Fruit fly (Drosophila melanogaster) whole organism, adult: ENCODE data around the gene CG9471.

Experiments used
- CG11617 ChIP-seq: fragments of 200-800 bp; sonication (Bioruptor generic); optimal IDR thresholded peaks from 2 replicates; lab custom pipeline; 2017; ENCODE audit warnings: mild to moderate bottlenecking, missing biosample characterization, missing genetic modification reagents, missing genetic modification characterization
- CG12768 ChIP-seq: fragments of 200-800 bp; sonication (Bioruptor generic); optimal IDR thresholded peaks from 2 replicates; lab custom pipeline; 2017; ENCODE audit warnings: missing biosample characterization, missing genetic modification characterization, mild to moderate bottlenecking, moderate library complexity, missing genetic modification reagents
- CG14711 ChIP-seq: fragments of 200-800 bp; sonication (Bioruptor generic); optimal IDR thresholded peaks from 2 replicates; lab custom pipeline; 2018; ENCODE audit warnings: missing biosample characterization, mild to moderate bottlenecking, missing genetic modification characterization, moderate library complexity
- CG1620 ChIP-seq: fragments of 200-800 bp; sonication (Bioruptor generic); optimal IDR thresholded peaks from 2 replicates; lab custom pipeline; 2016; ENCODE audit warnings: missing biosample characterization, missing genetic modification characterization
- CG33017 ChIP-seq: fragments of 200-800 bp; sonication (Bioruptor generic); optimal IDR thresholded peaks from 2 replicates; lab custom pipeline; 2018; ENCODE audit warnings: missing biosample characterization, mild to moderate bottlenecking, missing genetic modification characterization, moderate library complexity
- CG5204 ChIP-seq: fragments of 200-800 bp; sonication (Bioruptor generic); optimal IDR thresholded peaks from 2 replicates; lab custom pipeline; 2016; ENCODE audit warnings: missing biosample characterization, missing genetic modification characterization
- CG7045 ChIP-seq: fragments of 200-800 bp; sonication (Bioruptor generic); optimal IDR thresholded peaks from 2 replicates; lab custom pipeline; 2017; ENCODE audit warnings: missing biosample characterization, mild to moderate bottlenecking, missing genetic modification characterization
- CG7101 ChIP-seq: fragments of 200-800 bp; sonication (Bioruptor generic); optimal IDR thresholded peaks from 2 replicates; lab custom pipeline; 2018; ENCODE audit warnings: missing biosample characterization, mild to moderate bottlenecking, missing genetic modification characterization, moderate library complexity
- Clk ChIP-seq: fragments of 200-800 bp; sonication (Bioruptor generic); optimal IDR thresholded peaks from 2 replicates; lab custom pipeline; 2017; ENCODE audit warnings: missing biosample characterization, missing genetic modification characterization
- Crg-1 ChIP-seq: fragments of 200-800 bp; sonication (Bioruptor generic); optimal IDR thresholded peaks from 2 replicates; lab custom pipeline; 2016; ENCODE audit warnings: missing biosample characterization, missing genetic modification characterization
- Hr96 ChIP-seq: fragments of 200-800 bp; sonication (Bioruptor generic); optimal IDR thresholded peaks from 2 replicates; lab custom pipeline; 2016; ENCODE audit warnings: missing biosample characterization, missing genetic modification characterization
- Mnt ChIP-seq: fragments of 200-800 bp; sonication (Bioruptor generic); optimal IDR thresholded peaks from 2 replicates; lab custom pipeline; 2016; ENCODE audit warnings: missing biosample characterization, mild to moderate bottlenecking, missing genetic modification characterization
- bab1 ChIP-seq: fragments of 200-800 bp; sonication (Bioruptor generic); optimal IDR thresholded peaks from 3 replicates; lab custom pipeline; 2019; ENCODE audit warnings: missing biosample characterization, mild to moderate bottlenecking, missing genetic modification characterization, moderate library complexity
- cic ChIP-seq: fragments of 200-800 bp; sonication (Bioruptor generic); optimal IDR thresholded peaks from 2 replicates; lab custom pipeline; 2017; ENCODE audit warnings: missing biosample characterization, mild to moderate bottlenecking, missing genetic modification characterization, moderate library complexity
- cnc ChIP-seq, 2 experiments: fragments of >200 bp; optimal IDR thresholded peaks; 2 replicates each; lab custom pipeline; 2017
- kay ChIP-seq: fragments of 200-800 bp; sonication (Bioruptor generic); peaks from one replicate; lab custom pipeline; 2016; ENCODE audit warnings: missing biosample characterization, missing genetic modification characterization, borderline replicate concordance
- ovo ChIP-seq: fragments of 200-800 bp; sonication (Bioruptor generic); optimal IDR thresholded peaks from 2 replicates; lab custom pipeline; 2016; ENCODE audit warnings: missing biosample characterization, missing genetic modification characterization
- pad ChIP-seq: fragments of 200-800 bp; sonication (Bioruptor generic); optimal IDR thresholded peaks from 3 replicates; lab custom pipeline; 2017; ENCODE audit warnings: missing biosample characterization, missing genetic modification characterization, mild to moderate bottlenecking, moderate library complexity, missing genetic modification reagents
- tj ChIP-seq: fragments of 200-800 bp; sonication (Bioruptor generic); optimal IDR thresholded peaks from 3 replicates; lab custom pipeline; 2017; ENCODE audit warnings: missing biosample characterization, mild to moderate bottlenecking, missing genetic modification characterization, moderate library complexity
- toe ChIP-seq: fragments of 200-800 bp; sonication (Bioruptor generic); optimal IDR thresholded peaks from 2 replicates; lab custom pipeline; 2016; ENCODE audit warnings: missing biosample characterization, missing genetic modification characterization

CG9471 gene

DNA sequence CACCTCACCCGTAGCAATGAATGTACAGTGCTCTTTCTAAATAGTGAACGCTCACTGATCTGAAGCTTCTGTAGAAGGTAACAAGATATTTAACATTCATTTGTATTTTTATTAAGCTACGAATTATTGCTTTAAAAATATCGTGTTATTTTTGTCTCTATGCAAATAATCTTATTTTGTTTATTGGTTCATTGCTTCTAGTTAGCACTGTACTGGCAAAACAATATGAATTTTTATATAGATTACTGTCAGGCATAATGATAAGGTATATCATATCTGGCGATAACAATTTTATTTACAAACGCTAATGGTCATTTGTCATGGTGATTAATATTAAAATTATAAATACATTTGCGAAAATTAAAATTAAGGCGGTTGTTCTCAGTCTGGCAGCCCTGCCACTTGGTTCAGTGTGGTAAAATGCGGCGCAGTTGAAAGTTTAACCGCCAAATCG lies at the start of gene CG9471:
CG9471 (minus strand) TSS at position 24 of the 454 bp plus-strand sequence.
- peak; percentile 96 for TF ChIP-seq CG11617 (GFP tag; lab: Kevin White, UChicago)
- TF ChIP-seq bab1 (GFP tag; lab: Kevin White, UChicago), result peak; percentile 98
- peak; percentile 95 for TF ChIP-seq Hr96 (GFP tag; lab: Kevin White, UChicago)
- peak; percentile 91 for TF ChIP-seq Clk
- peak; percentile 92 for TF ChIP-seq Mnt (GFP tag; lab: Kevin White, UChicago)
- peak; percentile 98 for TF ChIP-seq CG33017 (tag; lab: Kevin White, UChicago)
- TF ChIP-seq CG5204 (GFP tag; lab: Kevin White, UChicago), result peak; percentile 97
- TF ChIP-seq CG7101, result peak; percentile 97
- TF ChIP-seq CG14711, result peak; percentile 92
- no peak for TF ChIP-seq kay (GFP tag; lab: Kevin White, UChicago)
- TF ChIP-seq cic (GFP tag; lab: Kevin White, UChicago), result peak; percentile 94
- peak; percentile 94 for TF ChIP-seq CG7045
- peak; percentile 97 for TF ChIP-seq CG12768
- peak; percentile 95 for TF ChIP-seq CG1620 (GFP tag; lab: Kevin White, UChicago)
- peak; percentile 78 for TF ChIP-seq tj (GFP tag; lab: Kevin White, UChicago)
- peak; percentile 88 for TF ChIP-seq ovo
- TF ChIP-seq Crg-1, result peak; percentile 88
- TF ChIP-seq pad (GFP tag; lab: Kevin White, UChicago), result peak; percentile 84
- TF ChIP-seq toe (GFP tag; lab: Kevin White, UChicago), result peak; percentile 96
- TF ChIP-seq cnc (optimal IDR thresholded peaks at IDR 0.05; lab: Kevin White, UChicago), result no peak

DNA sequence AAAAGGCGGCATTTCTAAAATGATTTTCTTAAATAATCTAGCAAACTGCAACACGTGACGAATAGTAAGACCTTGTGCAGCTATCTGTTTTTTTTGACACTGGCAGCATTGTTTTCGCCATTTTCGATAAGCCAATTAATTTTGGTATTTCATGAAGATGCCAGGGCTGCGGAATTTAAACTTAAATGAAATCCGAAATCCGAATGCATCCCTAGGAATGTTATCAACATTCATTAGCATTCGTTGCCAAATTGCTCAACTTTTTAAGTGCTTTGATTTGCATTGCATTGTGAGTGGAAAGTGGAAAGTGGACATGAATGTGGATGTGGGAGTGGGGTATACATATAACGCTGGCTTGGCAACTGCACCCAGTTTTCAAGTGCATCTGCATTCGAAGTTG lies 49.7 kb upstream of the CG9471 start, which contains the start of gene CG42857:
CG42857 (minus strand) TSS at position 101 of the 400 bp plus-strand sequence.
- TF ChIP-seq CG5204 (GFP tag; lab: Kevin White, UChicago), result no peak
- no peak for TF ChIP-seq tj (GFP tag; lab: Kevin White, UChicago)
- no peak for TF ChIP-seq toe (GFP tag; lab: Kevin White, UChicago)
- TF ChIP-seq CG1620 (GFP tag; lab: Kevin White, UChicago), result no peak
- TF ChIP-seq kay (GFP tag; lab: Kevin White, UChicago), result no peak
- no peak for TF ChIP-seq cnc (optimal IDR thresholded peaks at IDR 0.05; lab: Kevin White, UChicago)
- TF ChIP-seq cic (GFP tag; lab: Kevin White, UChicago), result no peak
- no peak for TF ChIP-seq CG33017 (tag; lab: Kevin White, UChicago)
- TF ChIP-seq Clk, result no peak
- TF ChIP-seq CG7101, result no peak

DNA sequence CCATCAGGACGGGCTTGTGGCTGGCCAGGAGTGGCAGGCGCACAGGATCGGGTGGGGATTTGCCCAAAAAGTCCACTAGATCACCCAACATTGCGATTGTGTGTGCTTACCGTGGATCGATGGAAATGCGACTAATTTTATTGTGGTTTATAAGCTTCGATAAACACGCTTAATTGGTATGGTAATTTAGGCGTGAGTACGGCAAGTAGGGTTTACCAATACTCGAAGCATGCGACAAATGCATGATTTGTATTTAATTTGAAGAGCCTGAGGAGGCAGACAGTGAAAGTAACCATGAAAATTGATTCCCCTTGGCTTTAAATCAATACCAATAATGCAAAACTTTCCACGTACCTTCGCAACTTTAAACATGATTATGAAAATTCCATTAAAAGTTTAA lies 48.4 kb upstream of the CG9471 start, which contains the start of gene CG9458:
CG9458 (minus strand) TSS at position 101 of the 400 bp plus-strand sequence.
- TF ChIP-seq CG1620 (GFP tag; lab: Kevin White, UChicago) (no peak), Hr96 (GFP tag; lab: Kevin White, UChicago) (no peak), CG14711 (no peak), CG33017 (tag; lab: Kevin White, UChicago) (no peak), cnc (optimal IDR thresholded peaks at IDR 0.05; lab: Kevin White, UChicago) (no peak), kay (GFP tag; lab: Kevin White, UChicago) (no peak), Crg-1 (no peak), pad (GFP tag; lab: Kevin White, UChicago) (no peak), CG12768 (no peak), toe (GFP tag; lab: Kevin White, UChicago) (no peak), Mnt (GFP tag; lab: Kevin White, UChicago) (no peak), tj (GFP tag; lab: Kevin White, UChicago) (no peak), CG11617 (GFP tag; lab: Kevin White, UChicago) (no peak), bab1 (GFP tag; lab: Kevin White, UChicago) (no peak), ovo (no peak), cic (GFP tag; lab: Kevin White, UChicago) (no peak), CG7045 (no peak)

DNA sequence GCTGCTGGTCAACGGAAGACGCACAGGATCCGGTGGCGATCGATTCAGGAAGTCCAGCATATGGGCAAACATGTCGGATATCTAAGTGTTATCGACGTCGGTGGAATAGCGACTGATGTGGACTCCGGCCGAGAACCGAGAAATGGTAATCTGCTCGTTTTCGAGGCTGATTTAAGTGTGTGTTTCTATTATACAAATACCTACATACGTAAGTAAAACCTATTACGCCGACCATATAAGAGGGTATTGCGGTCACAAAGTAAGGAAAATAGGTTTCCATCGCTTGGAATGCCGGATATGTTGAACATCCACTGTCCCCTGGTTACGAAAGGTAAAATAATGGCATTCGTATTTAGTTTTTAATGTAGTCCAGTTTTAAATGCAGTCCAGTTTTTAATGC lies 47.0 kb upstream of the CG9471 start, which contains the start of gene CG9459:
CG9459 (minus strand) TSS at position 101 of the 400 bp plus-strand sequence.
- no peak for TF ChIP-seq bab1 (GFP tag; lab: Kevin White, UChicago)
- no peak for TF ChIP-seq Crg-1
- no peak for TF ChIP-seq CG14711
- no peak for TF ChIP-seq ovo
- no peak for TF ChIP-seq Mnt (GFP tag; lab: Kevin White, UChicago)
- no peak for TF ChIP-seq CG12768
- no peak for TF ChIP-seq tj (GFP tag; lab: Kevin White, UChicago)
- TF ChIP-seq kay (GFP tag; lab: Kevin White, UChicago), result no peak
- no peak for TF ChIP-seq toe (GFP tag; lab: Kevin White, UChicago)

DNA sequence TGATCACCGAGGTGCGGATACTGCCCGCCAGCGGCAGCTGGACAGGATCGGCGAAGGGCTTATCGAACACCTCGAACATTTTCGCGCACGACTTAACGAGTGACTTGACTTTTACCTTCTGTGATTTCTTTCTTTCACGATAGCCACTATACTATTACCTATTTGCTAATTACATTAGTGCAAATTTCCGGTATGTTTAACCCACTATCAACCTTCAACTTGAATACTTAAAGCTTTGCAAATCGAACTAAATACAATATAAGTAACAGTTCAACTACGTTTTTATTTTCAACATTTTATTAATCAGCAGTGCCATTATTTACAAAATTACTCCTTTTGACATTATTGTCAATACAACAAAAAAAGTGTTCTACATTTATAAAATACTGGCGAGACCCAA lies 45.5 kb upstream of the CG9471 start, which contains the start of gene CG16904:
CG16904 (minus strand) TSS at position 101 of the 400 bp plus-strand sequence.
- TF ChIP-seq toe (GFP tag; lab: Kevin White, UChicago) (no peak), CG1620 (GFP tag; lab: Kevin White, UChicago) (no peak), CG11617 (GFP tag; lab: Kevin White, UChicago) (no peak), pad (GFP tag; lab: Kevin White, UChicago) (no peak), CG5204 (GFP tag; lab: Kevin White, UChicago) (no peak)

DNA sequence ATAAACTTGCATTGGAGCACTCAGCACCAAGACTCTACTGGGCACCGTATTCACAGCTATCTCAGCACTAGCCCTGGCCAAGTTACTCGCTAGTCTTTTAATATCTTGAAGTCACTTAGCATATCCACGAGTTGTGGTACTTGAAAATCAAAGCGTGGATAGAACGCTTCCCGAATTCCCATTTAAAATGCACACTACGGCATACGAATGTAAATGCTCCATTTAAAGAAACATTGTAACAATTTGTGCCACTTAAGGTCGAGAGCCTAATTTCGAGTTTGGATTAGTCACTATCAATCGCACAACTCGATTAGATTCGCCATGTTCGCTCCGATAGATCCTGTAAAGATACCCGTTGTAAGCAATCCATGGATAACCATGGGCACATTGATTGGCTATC lies 42.5 kb upstream of the CG9471 start, which contains the start of gene eloF:
eloF (plus strand) TSS at position 301 of the 400 bp plus-strand sequence.
- no peak for TF ChIP-seq CG14711
- no peak for TF ChIP-seq CG7045
- no peak for TF ChIP-seq CG11617 (GFP tag; lab: Kevin White, UChicago)
